Fruit fly (Drosophila melanogaster): Measurements from ENCODE around the gene CG13607.

DNA sequence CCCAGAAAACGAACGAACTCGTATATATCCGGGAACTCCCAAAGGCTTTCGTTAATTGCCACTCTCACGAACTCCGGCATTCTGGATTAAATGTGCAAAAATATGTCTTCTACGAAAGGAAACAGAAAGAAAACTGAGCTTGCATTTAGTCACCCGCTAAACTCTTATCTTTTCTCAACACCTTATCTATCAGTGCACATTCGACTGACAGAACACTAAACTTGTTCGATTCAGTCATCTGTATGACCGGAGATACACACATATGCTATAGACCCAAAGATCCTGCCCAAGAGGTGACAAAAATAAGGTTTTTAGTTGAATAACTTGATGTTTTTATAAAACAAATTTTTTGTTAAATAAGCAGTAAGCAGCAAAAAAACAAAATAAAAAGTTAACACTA, 34.0 kb upstream of the CG13607 start, which contains the start of gene p38c:
- no peak for TF ChIP-seq CG8478 (optimal IDR thresholded peaks at IDR 0.05)
- TF ChIP-seq CTCF (optimal IDR thresholded peaks at IDR 0.05), result no peak
